Worm (Caenorhabditis elegans) whole organism, L4 larva: Measurements from ENCODE around the gene erfa-3.

Source experiments
- F26F4.8 ChIP-seq: fragments of 200-800 bp; sonication (Bioruptor generic); conservative IDR thresholded peaks from 2 replicates; pipeline ENCODE4 v1.3.6; 2022; ENCODE audit warnings: missing genetic modification characterization, missing compliant biosample characterization
- F37D6.2 ChIP-seq: sonication (generic microtip); optimal IDR thresholded peaks from 2 replicates; lab custom pipeline; 2016; ENCODE audit warnings: mild to moderate bottlenecking, missing genetic modification characterization, missing compliant biosample characterization
- F44E2.7 ChIP-seq: fragments of 200-800 bp; sonication (Bioruptor generic); IDR thresholded peaks from 2 replicates; pipeline ENCODE4 v2.1.2; 2022; ENCODE audit warnings: missing genetic modification characterization, missing compliant biosample characterization
- T26A8.4 ChIP-seq: fragments of 200-800 bp; sonication (Bioruptor generic); IDR thresholded peaks from 2 replicates; pipeline ENCODE4 v1.3.6; 2022; ENCODE audit warnings: missing genetic modification characterization, missing compliant biosample characterization
- ZK337.2 ChIP-seq: fragments of 200-800 bp; sonication (Bioruptor generic); IDR thresholded peaks from 2 replicates; pipeline ENCODE4 v1.3.6; 2022; ENCODE audit warnings: missing genetic modification reagents, missing genetic modification characterization, missing compliant biosample characterization
- aha-1 ChIP-seq: fragments of 150-350 bp; peaks from one replicate; lab custom pipeline; 2014; ENCODE audit warnings: missing biosample characterization, missing genetic modification characterization
- ama-1 ChIP-seq: fragments of 150-350 bp; optimal IDR thresholded peaks from 2 replicates; lab custom pipeline; 2014; ENCODE audit warnings: inconsistent platforms, mixed read lengths
- ceh-82 ChIP-seq: sonication (generic microtip); optimal IDR thresholded peaks from 2 replicates; lab custom pipeline; 2017; ENCODE audit warnings: missing biosample characterization, missing genetic modification characterization
- ces-1 ChIP-seq: fragments of 150-350 bp; sonication (generic microtip); optimal IDR thresholded peaks from 4 replicates; lab custom pipeline; 2014; ENCODE audit warnings: missing biosample characterization, missing genetic modification reagents, missing genetic modification characterization
- daf-16 ChIP-seq, 3 experiments: sonication (generic microtip); optimal IDR thresholded peaks; 2 replicates each; lab custom pipeline; 2016 to 2017; ENCODE audit warnings: missing genetic modification characterization in 3 of 3, missing genetic modification reagents in 3 of 3, mild to moderate bottlenecking in 2 of 3, missing compliant biosample characterization in 2 of 3, missing biosample characterization in 1 of 3, moderate library complexity in 1 of 3
- daf-8 ChIP-seq: fragments of 200-800 bp; sonication (Bioruptor generic); IDR thresholded peaks from 2 replicates; pipeline ENCODE4 v1.3.6; 2022; ENCODE audit warnings: missing genetic modification characterization, missing compliant biosample characterization
- dmd-6 ChIP-seq: fragments of 200-800 bp; sonication (Bioruptor generic); IDR thresholded peaks from 2 replicates; pipeline ENCODE4 v1.3.6; 2022; ENCODE audit warnings: missing genetic modification reagents, missing genetic modification characterization, missing compliant biosample characterization
- dmd-8 ChIP-seq: fragments of 200-800 bp; sonication (Bioruptor generic); IDR thresholded peaks from 2 replicates; pipeline ENCODE4 v1.3.6; 2022; ENCODE audit warnings: missing genetic modification characterization, missing compliant biosample characterization
- dmd-9 ChIP-seq: fragments of 200-800 bp; sonication (Bioruptor generic); IDR thresholded peaks from 2 replicates; pipeline ENCODE4 v1.3.6; 2022; ENCODE audit warnings: missing genetic modification reagents, missing genetic modification characterization, missing compliant biosample characterization
- dve-1 ChIP-seq: sonication (generic microtip); optimal IDR thresholded peaks from 2 replicates; lab custom pipeline; 2017; ENCODE audit warnings: antibody characterized with exemption, mild to moderate bottlenecking, missing genetic modification characterization, missing compliant biosample characterization; ENCODE audit not compliant: insufficient read depth
- fkh-10 ChIP-seq: fragments of 150-350 bp; optimal IDR thresholded peaks from 2 replicates; lab custom pipeline; 2014; ENCODE audit warnings: missing biosample characterization, missing genetic modification reagents, missing genetic modification characterization
- gei-8 ChIP-seq: fragments of 200-800 bp; sonication (Bioruptor generic); optimal IDR thresholded peaks from 2 replicates; lab custom pipeline; 2018; ENCODE audit warnings: mild to moderate bottlenecking, missing genetic modification characterization, missing compliant biosample characterization
- hlh-11 ChIP-seq: fragments of 200-800 bp; sonication (Bioruptor generic); optimal IDR thresholded peaks from 2 replicates; lab custom pipeline; 2018; ENCODE audit warnings: mild to moderate bottlenecking, missing genetic modification characterization, missing compliant biosample characterization
- lim-7 ChIP-seq: fragments of 200-800 bp; sonication (Bioruptor generic); IDR thresholded peaks from 2 replicates; pipeline ENCODE4 v1.3.6; 2022; ENCODE audit warnings: missing genetic modification characterization, missing compliant biosample characterization
- lin-13 ChIP-seq: fragments of 150-350 bp; optimal IDR thresholded peaks from 2 replicates; lab custom pipeline; 2014; ENCODE audit warnings: missing biosample characterization, missing genetic modification reagents, missing genetic modification characterization
- lin-15B ChIP-seq: fragments of 150-350 bp; sonication (generic microtip); optimal IDR thresholded peaks from 3 replicates; lab custom pipeline; 2014; ENCODE audit warnings: missing biosample characterization, missing genetic modification characterization
- lin-29 ChIP-seq: fragments of 200-800 bp; sonication (Bioruptor generic); IDR thresholded peaks from 2 replicates; pipeline ENCODE4 v1.3.6; 2022; ENCODE audit warnings: missing genetic modification reagents, missing genetic modification characterization, missing compliant biosample characterization
- lin-38 ChIP-seq: fragments of 200-800 bp; sonication (Bioruptor generic); IDR thresholded peaks from 2 replicates; pipeline ENCODE4 v1.3.6; 2022; ENCODE audit warnings: missing genetic modification reagents, missing genetic modification characterization, missing compliant biosample characterization
- lin-39 ChIP-seq: fragments of 150-350 bp; optimal IDR thresholded peaks from 2 replicates; lab custom pipeline; 2014; ENCODE audit warnings: missing biosample characterization, missing genetic modification reagents, missing genetic modification characterization
- lsy-2 ChIP-seq, 2 experiments: fragments of 150-350 bp in 1 of 2; sonication (generic microtip) in 1 of 2; optimal IDR thresholded peaks; 2 replicates each; lab custom pipeline; 2014 to 2017; ENCODE audit warnings: missing biosample characterization in 2 of 2, missing genetic modification characterization in 2 of 2
- madf-5 ChIP-seq, 2 experiments: fragments of 200-800 bp; sonication (Bioruptor generic); IDR thresholded peaks; 2 replicates each; pipeline ENCODE4 v1.3.6; 2022; ENCODE audit warnings: missing compliant biosample characterization in 2 of 2, missing genetic modification characterization in 2 of 2
- nhr-10 ChIP-seq: fragments of 150-350 bp; optimal IDR thresholded peaks from 2 replicates; lab custom pipeline; 2014; ENCODE audit warnings: missing biosample characterization, missing genetic modification characterization
- nhr-11 ChIP-seq: fragments of 150-350 bp; optimal IDR thresholded peaks from 2 replicates; lab custom pipeline; 2014; ENCODE audit warnings: missing biosample characterization, missing genetic modification characterization
- nhr-28 ChIP-seq: fragments of 150-350 bp; optimal IDR thresholded peaks from 2 replicates; lab custom pipeline; 2014; ENCODE audit warnings: missing biosample characterization, missing genetic modification characterization
- nhr-41 ChIP-seq: fragments of 200-800 bp; sonication (Bioruptor generic); IDR thresholded peaks from 2 replicates; pipeline ENCODE4 v1.3.6; 2022; ENCODE audit warnings: missing genetic modification reagents, missing genetic modification characterization, missing compliant biosample characterization
- nhr-48 ChIP-seq: sonication (generic microtip); optimal IDR thresholded peaks from 2 replicates; lab custom pipeline; 2016; ENCODE audit warnings: mild to moderate bottlenecking, missing genetic modification characterization, missing compliant biosample characterization
- nhr-76 ChIP-seq: fragments of 150-350 bp; optimal IDR thresholded peaks from 2 replicates; lab custom pipeline; 2014; ENCODE audit warnings: missing biosample characterization, missing genetic modification characterization
- pha-4 ChIP-seq, 2 experiments: fragments of 150-350 bp in 1 of 2; fragments of 200-800 bp in 1 of 2; sonication (Bioruptor generic) in 1 of 2; IDR thresholded peaks in 1 of 2; optimal IDR thresholded peaks in 1 of 2; 2 replicates each; pipeline versions ENCODE4 v1.3.6 to Lab custom; 2014 to 2022; ENCODE audit warnings: missing genetic modification characterization in 2 of 2, missing genetic modification reagents in 2 of 2, missing biosample characterization in 1 of 2, missing compliant biosample characterization in 1 of 2
- rbr-2 ChIP-seq: sonication (generic microtip); optimal IDR thresholded peaks from 2 replicates; lab custom pipeline; 2016; ENCODE audit warnings: missing genotype, missing genetic modification characterization, missing compliant biosample characterization
- sdz-12 ChIP-seq: fragments of 200-800 bp; sonication (Bioruptor generic); optimal IDR thresholded peaks from 2 replicates; lab custom pipeline; 2018; ENCODE audit warnings: mild to moderate bottlenecking, missing genetic modification characterization, missing compliant biosample characterization
- set-16 ChIP-seq: fragments of 200-800 bp; sonication (Bioruptor generic); IDR thresholded peaks from 2 replicates; pipeline ENCODE4 v1.3.6; 2022; ENCODE audit warnings: missing genetic modification reagents, missing genetic modification characterization, missing compliant biosample characterization
- skn-1 ChIP-seq: fragments of 150-350 bp; optimal IDR thresholded peaks from 2 replicates; lab custom pipeline; 2014; ENCODE audit warnings: missing biosample characterization, missing genetic modification characterization
- tag-97 ChIP-seq: fragments of 200-800 bp; sonication (Bioruptor generic); IDR thresholded peaks from 2 replicates; pipeline ENCODE4 v1.3.6; 2022; ENCODE audit warnings: missing genetic modification characterization, missing compliant biosample characterization
- tra-1 ChIP-seq: fragments of 200-800 bp; sonication (Bioruptor generic); IDR thresholded peaks from 2 replicates; pipeline ENCODE4 v1.3.6; 2022; ENCODE audit warnings: missing genetic modification reagents, missing genetic modification characterization, missing compliant biosample characterization
- unc-130 ChIP-seq: sonication (generic microtip); optimal IDR thresholded peaks from 2 replicates; lab custom pipeline; 2016; ENCODE audit warnings: missing genetic modification reagents, missing genetic modification characterization, missing compliant biosample characterization
- unc-62 ChIP-seq, 3 experiments: fragments of 150-350 bp in 1 of 3; sonication (generic microtip); optimal IDR thresholded peaks in 2 of 3; peaks in 1 of 3; 1 replicate in 1 of 3; 2 replicates in 2 of 3; lab custom pipeline; 2014 to 2017; ENCODE audit warnings: missing biosample characterization in 3 of 3, missing genetic modification characterization in 3 of 3, missing genetic modification reagents in 3 of 3, missing genotype in 1 of 3
- zfp-2 ChIP-seq: sonication (generic microtip); optimal IDR thresholded peaks from 2 replicates; lab custom pipeline; 2016; ENCODE audit warnings: mild to moderate bottlenecking, missing genetic modification characterization, missing compliant biosample characterization
- zip-11 ChIP-seq: fragments of 200-800 bp; sonication (Bioruptor generic); IDR thresholded peaks from 2 replicates; pipeline ENCODE4 v1.3.6; 2022; ENCODE audit warnings: missing genetic modification characterization, missing compliant biosample characterization

The erfa-3 gene

DNA sequence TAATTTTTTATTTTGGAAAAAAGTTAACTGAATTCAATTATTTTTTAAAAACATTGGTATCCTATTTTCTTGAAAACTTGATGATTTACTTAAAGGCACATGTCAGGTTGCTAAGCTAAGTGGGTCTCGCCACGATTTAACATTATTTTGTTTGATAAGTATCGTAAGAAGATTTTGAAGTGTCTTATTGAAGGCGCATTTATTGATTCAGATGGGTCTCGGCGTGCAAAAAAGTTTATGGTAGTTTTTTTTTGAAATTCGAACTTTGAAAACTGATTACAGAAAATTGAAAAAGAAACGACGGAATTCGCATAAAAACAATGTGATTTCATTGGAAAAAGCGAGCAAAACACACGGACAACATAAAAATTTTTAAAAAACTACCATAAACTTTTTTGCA is 29.9 kb downstream of the erfa-3 start:
- TF ChIP-seq nhr-76 (tag; lab: Kevin White, UChicago) = no peak
- TF ChIP-seq T26A8.4 (GFP tag; lab: Robert Waterston, UW) = no peak
- no peak for TF ChIP-seq ZK337.2 (GFP tag; lab: Robert Waterston, UW)
- TF ChIP-seq madf-5 (GFP tag; IDR thresholded peaks at IDR 0.05; lab: Robert Waterston, UW) = no peak
- no peak for TF ChIP-seq ceh-82 (tag; lab: Kevin White, UChicago)
- no peak for TF ChIP-seq lim-7 (GFP tag; lab: Robert Waterston, UW)
- TF ChIP-seq F44E2.7 = no peak
- TF ChIP-seq nhr-10 (tag; lab: Kevin White, UChicago) = no peak

- TF ChIP-seq lin-13 (GFP tag; lab: Kevin White, UChicago) = peak; percentile 16
- TF ChIP-seq nhr-28 (tag; lab: Kevin White, UChicago) = peak; percentile 32
- TF ChIP-seq dmd-9 (GFP tag; lab: Robert Waterston, UW) = peak; percentile 44; the same call in 1 of the 2 replicates
- TF ChIP-seq fkh-10 = no peak
- 0 out of 2 replicates have a peak, but pooled peaks have one; percentile 7 for TF ChIP-seq lin-38 (GFP tag; lab: Robert Waterston, UW)
- TF ChIP-seq dmd-8 = 0 out of 2 replicates have a peak, but pooled peaks have one; percentile 9
- no peak for TF ChIP-seq skn-1 (tag; lab: Kevin White, UChicago)
- TF ChIP-seq daf-16 (GFP tag; optimal IDR thresholded peaks at IDR 0.05; lab: Kevin White, UChicago) = peak in 1 of 2 experiments; percentile 96
- no peak for TF ChIP-seq daf-16 (tag; optimal IDR thresholded peaks at IDR 0.05; lab: Kevin White, UChicago)
- TF ChIP-seq zip-11 (GFP tag; lab: Robert Waterston, UW) = no peak
- peak; percentile 94 for TF ChIP-seq aha-1
- peak; percentile 47; the same call in 1 of the 2 replicates for TF ChIP-seq pha-4 (GFP tag; IDR thresholded peaks at IDR 0.05; lab: Robert Waterston, UW)
- no peak for TF ChIP-seq pha-4 (tag; optimal IDR thresholded peaks at IDR 0.05; lab: Kevin White, UChicago)
- TF ChIP-seq dmd-6 (GFP tag; lab: Robert Waterston, UW) = peak; percentile 32; the same call in 1 of the 2 replicates
- TF ChIP-seq T26A8.4 (GFP tag; lab: Robert Waterston, UW) = peak; percentile 58
- TF ChIP-seq unc-130 (GFP tag; lab: Kevin White, UChicago) = no peak
- TF ChIP-seq lim-7 (GFP tag; lab: Robert Waterston, UW) = no peak
- peak; percentile 21 for TF ChIP-seq sdz-12
- TF ChIP-seq tra-1 = 0 out of 2 replicates have a peak, but pooled peaks have one; percentile 48
- peak; percentile 30 for TF ChIP-seq ama-1 (lab: Kevin White, UChicago)
- peak; percentile 13 to 36 for TF ChIP-seq lsy-2 (tag; optimal IDR thresholded peaks at IDR 0.05; lab: Kevin White, UChicago)
- TF ChIP-seq nhr-11 = peak; percentile 73
- peak; percentile 11 for TF ChIP-seq dve-1 (tag; lab: Kevin White, UChicago)
- TF ChIP-seq hlh-11 = peak; percentile 78
- TF ChIP-seq nhr-48 (tag; lab: Kevin White, UChicago) = no peak
- TF ChIP-seq daf-8 (GFP tag; lab: Robert Waterston, UW) = no peak
- peak in 1 of 2 experiments; percentile 94 for TF ChIP-seq unc-62 (GFP tag; optimal IDR thresholded peaks at IDR 0.05 in 1 of 2; lab: Kevin White, UChicago)
- TF ChIP-seq unc-62 (tag; optimal IDR thresholded peaks at IDR 0.05; lab: Kevin White, UChicago) = no peak
Measured at ce11 chrV:11082475-11082874, 30.4 kb downstream of the erfa-3 start.

- TF ChIP-seq tra-1 = no peak
- 0 out of 2 replicates have a peak, but pooled peaks have one; percentile 41 for TF ChIP-seq dmd-6 (GFP tag; lab: Robert Waterston, UW)
- no peak for TF ChIP-seq tag-97
- TF ChIP-seq set-16 (GFP tag; lab: Robert Waterston, UW) = 0 out of 2 replicates have a peak, but pooled peaks have one; percentile 13
- TF ChIP-seq gei-8 (GFP tag; lab: Kevin White, UChicago) = no peak
- TF ChIP-seq nhr-28 (tag; lab: Kevin White, UChicago) = peak; percentile 66
- TF ChIP-seq lin-39 (tag; lab: Kevin White, UChicago) = no peak
- TF ChIP-seq dve-1 (tag; lab: Kevin White, UChicago) = peak; percentile 26
- no peak for TF ChIP-seq lin-29
- peak; percentile 5 for TF ChIP-seq ama-1 (lab: Kevin White, UChicago)
- TF ChIP-seq unc-62 (GFP tag; optimal IDR thresholded peaks at IDR 0.05 in 1 of 2; lab: Kevin White, UChicago) = peak in 1 of 2 experiments; percentile 54
- no peak for TF ChIP-seq unc-62 (tag; optimal IDR thresholded peaks at IDR 0.05; lab: Kevin White, UChicago)
- TF ChIP-seq pha-4 (GFP tag; IDR thresholded peaks at IDR 0.05; lab: Robert Waterston, UW) = no peak
- no peak for TF ChIP-seq pha-4 (tag; optimal IDR thresholded peaks at IDR 0.05; lab: Kevin White, UChicago)
- no peak for TF ChIP-seq F26F4.8 (GFP tag; lab: Robert Waterston, UW)
- no peak for TF ChIP-seq madf-5 (GFP tag; IDR thresholded peaks at IDR 0.05; lab: Robert Waterston, UW)
- TF ChIP-seq nhr-41 = no peak
- TF ChIP-seq nhr-11 = peak; percentile 73
- TF ChIP-seq ces-1 (GFP tag; lab: Kevin White, UChicago) = no peak
- no peak for TF ChIP-seq F37D6.2 (tag; lab: Kevin White, UChicago)
- TF ChIP-seq lin-15B (tag; lab: Kevin White, UChicago) = no peak
- TF ChIP-seq zfp-2 (tag; lab: Kevin White, UChicago) = no peak
- TF ChIP-seq rbr-2 (tag; lab: Kevin White, UChicago) = no peak
- TF ChIP-seq hlh-11 = peak; percentile 34
Measured at ce11 chrV:11080345-11081102, 32.4 kb downstream of the erfa-3 start, which contains the start of gene act-1. Gene act-1, plus strand, starts transcription at chrV:11081052.
